Fruit fly (Drosophila melanogaster) whole organism, embryonic: ENCODE results near the gene CG9518.

ENCODE experiments used
- Bteb2 ChIP-seq: fragments of 200-800 bp; sonication (Bioruptor generic); optimal IDR thresholded peaks from 2 replicates; lab custom pipeline; 2016; ENCODE audit warnings: missing biosample characterization, missing genetic modification characterization
- C15 ChIP-seq: fragments of 200-800 bp; sonication (Bioruptor generic); IDR thresholded peaks from 3 replicates; pipeline ENCODE4 v1.3.6; 2022; ENCODE audit warnings: missing biosample characterization, missing genetic modification characterization
- CG10147 ChIP-seq: fragments of 200-800 bp; sonication (Bioruptor generic); optimal IDR thresholded peaks from 2 replicates; lab custom pipeline; 2019; ENCODE audit warnings: missing biosample characterization, mild to moderate bottlenecking, missing genetic modification characterization, moderate library complexity
- CG1602 ChIP-seq: fragments of 200-800 bp; sonication (Bioruptor generic); optimal IDR thresholded peaks from 3 replicates; lab custom pipeline; 2016; ENCODE audit warnings: missing biosample characterization, missing genetic modification characterization
- CG1603 ChIP-seq: fragments of 200-800 bp; sonication (Bioruptor generic); optimal IDR thresholded peaks from 2 replicates; lab custom pipeline; 2019; ENCODE audit warnings: missing biosample characterization, mild to moderate bottlenecking, missing genetic modification characterization, moderate library complexity
- CG16815 ChIP-seq: fragments of 200-800 bp; sonication (Bioruptor generic); optimal IDR thresholded peaks from 3 replicates; lab custom pipeline; 2017; ENCODE audit warnings: missing biosample characterization, mild to moderate bottlenecking, missing genetic modification characterization
- CG17186 ChIP-seq: fragments of 200-800 bp; sonication (Bioruptor generic); optimal IDR thresholded peaks from 3 replicates; lab custom pipeline; 2017; ENCODE audit warnings: missing biosample characterization, missing genetic modification reagents, missing genetic modification characterization
- CG17385 ChIP-seq: fragments of 200-800 bp; sonication (Bioruptor generic); optimal IDR thresholded peaks from 3 replicates; lab custom pipeline; 2018; ENCODE audit warnings: missing biosample characterization, mild to moderate bottlenecking, missing genetic modification characterization
- CG1792 ChIP-seq: fragments of 200-800 bp; sonication (Bioruptor generic); optimal IDR thresholded peaks from 2 replicates; lab custom pipeline; 2016; ENCODE audit warnings: missing biosample characterization, missing genetic modification characterization
- CG2116 ChIP-seq: fragments of 200-800 bp; sonication (Bioruptor generic); optimal IDR thresholded peaks from 3 replicates; lab custom pipeline; 2018; ENCODE audit warnings: missing biosample characterization, mild to moderate bottlenecking, missing genetic modification characterization
- CG2678 ChIP-seq: fragments of 200-800 bp; sonication (Bioruptor generic); optimal IDR thresholded peaks from 3 replicates; lab custom pipeline; 2019; ENCODE audit warnings: missing biosample characterization, mild to moderate bottlenecking, missing genetic modification characterization, moderate library complexity
- CG2875 ChIP-seq: fragments of 200-800 bp; sonication (Bioruptor generic); optimal IDR thresholded peaks from 2 replicates; lab custom pipeline; 2017; ENCODE audit warnings: missing biosample characterization, mild to moderate bottlenecking, missing genetic modification characterization, missing genetic modification reagents
- CG31224 ChIP-seq: fragments of 200-800 bp; sonication (Bioruptor generic); IDR thresholded peaks from 2 replicates; pipeline ENCODE4 v1.3.6; 2022; ENCODE audit warnings: missing biosample characterization, missing genetic modification characterization
- CG34376 ChIP-seq: fragments of 200-800 bp; sonication (Bioruptor generic); optimal IDR thresholded peaks from 2 replicates; lab custom pipeline; 2018; ENCODE audit warnings: missing biosample characterization, mild to moderate bottlenecking, missing genetic modification characterization
- CG42726 ChIP-seq: fragments of 200-800 bp; sonication (Bioruptor generic); IDR thresholded peaks from 2 replicates; pipeline ENCODE4 v1.3.6; 2022; ENCODE audit warnings: missing biosample characterization, missing genetic modification characterization; ENCODE audit not compliant: partially characterized antibody
- CG4424 ChIP-seq: fragments of 200-800 bp; sonication (Bioruptor generic); optimal IDR thresholded peaks from 3 replicates; lab custom pipeline; 2016; ENCODE audit warnings: missing biosample characterization, missing genetic modification characterization
- CG4730 ChIP-seq: fragments of 200-800 bp; sonication (Bioruptor generic); IDR thresholded peaks from 2 replicates; pipeline ENCODE4 v1.3.6; 2022; ENCODE audit warnings: missing biosample characterization, missing genetic modification characterization
- CG7556 ChIP-seq: fragments of 200-800 bp; sonication (Bioruptor generic); optimal IDR thresholded peaks from 2 replicates; lab custom pipeline; 2017; ENCODE audit warnings: missing biosample characterization, mild to moderate bottlenecking, missing genetic modification characterization
- CG7839 ChIP-seq: fragments of 200-800 bp; sonication (Bioruptor generic); optimal IDR thresholded peaks from 3 replicates; lab custom pipeline; 2018; ENCODE audit warnings: missing biosample characterization, mild to moderate bottlenecking, missing genetic modification characterization, moderate library complexity
- CG8290 ChIP-seq, 3 experiments: fragments of 200-800 bp; sonication (Bioruptor generic); optimal IDR thresholded peaks; 2 replicates each; lab custom pipeline; 2016 to 2019; ENCODE audit warnings: missing biosample characterization in 3 of 3, missing genetic modification characterization in 3 of 3, mild to moderate bottlenecking in 2 of 3, moderate library complexity in 1 of 3
- CG8388 ChIP-seq: fragments of 200-800 bp; sonication (Bioruptor generic); optimal IDR thresholded peaks from 2 replicates; lab custom pipeline; 2019; ENCODE audit warnings: missing biosample characterization, mild to moderate bottlenecking, missing genetic modification characterization, moderate library complexity
- CG8765 ChIP-seq: fragments of 200-800 bp; sonication (Bioruptor generic); IDR thresholded peaks from 2 replicates; pipeline ENCODE4 v1.3.6; 2022; ENCODE audit warnings: missing biosample characterization, missing genetic modification characterization
- CG8924 ChIP-seq: fragments of 200-800 bp; optimal IDR thresholded peaks from 3 replicates; lab custom pipeline; 2019; ENCODE audit warnings: missing biosample characterization, mild to moderate bottlenecking, missing genetic modification characterization, moderate library complexity
- CG9609 ChIP-seq: fragments of 200-800 bp; sonication (Bioruptor generic); optimal IDR thresholded peaks from 3 replicates; lab custom pipeline; 2016; ENCODE audit warnings: missing biosample characterization, missing genetic modification characterization
- Doc3 ChIP-seq: fragments of 200-800 bp; sonication (Bioruptor generic); IDR thresholded peaks from 3 replicates; pipeline ENCODE4 v1.3.6; 2022; ENCODE audit warnings: missing biosample characterization, missing genetic modification characterization; ENCODE audit not compliant: partially characterized antibody
- Hr51 ChIP-seq, 2 experiments: fragments of 200-800 bp; sonication (Bioruptor generic); optimal IDR thresholded peaks; 2 replicates in 1 of 2; 3 replicates in 1 of 2; lab custom pipeline; 2016 to 2018; ENCODE audit warnings: missing biosample characterization in 2 of 2, missing genetic modification characterization in 2 of 2, mild to moderate bottlenecking in 1 of 2, moderate library complexity in 1 of 2
- Oli ChIP-seq: fragments of 200-800 bp; sonication (Bioruptor generic); optimal IDR thresholded peaks from 2 replicates; lab custom pipeline; 2018; ENCODE audit warnings: missing biosample characterization, mild to moderate bottlenecking, missing genetic modification characterization, moderate library complexity
- Opbp ChIP-seq: fragments of 200-800 bp; sonication (Bioruptor generic); IDR thresholded peaks from 3 replicates; pipeline ENCODE4 v1.3.6; 2022; ENCODE audit warnings: missing biosample characterization, missing genetic modification characterization; ENCODE audit not compliant: partially characterized antibody
- TFAM ChIP-seq: fragments of 200-800 bp; sonication (Bioruptor generic); optimal IDR thresholded peaks from 2 replicates; lab custom pipeline; 2017; ENCODE audit warnings: missing biosample characterization, missing genetic modification characterization, inconsistent platforms
- bigmax ChIP-seq: fragments of 200-800 bp; sonication (Bioruptor generic); optimal IDR thresholded peaks from 2 replicates; lab custom pipeline; 2018; ENCODE audit warnings: missing biosample characterization, mild to moderate bottlenecking, missing genetic modification characterization
- cwo ChIP-seq: fragments of 200-800 bp; sonication (Bioruptor generic); optimal IDR thresholded peaks from 3 replicates; lab custom pipeline; 2017; ENCODE audit warnings: missing biosample characterization, missing genetic modification characterization, mild to moderate bottlenecking, moderate library complexity, missing genetic modification reagents
- dati ChIP-seq: fragments of 200-800 bp; sonication (Bioruptor generic); IDR thresholded peaks from 2 replicates; pipeline ENCODE4 v1.3.6; 2022; ENCODE audit warnings: missing biosample characterization, missing genetic modification characterization
- dimm ChIP-seq: fragments of 200-800 bp; sonication (Bioruptor generic); IDR thresholded peaks from 2 replicates; pipeline ENCODE4 v1.3.6; 2022; ENCODE audit warnings: missing biosample characterization, missing genetic modification characterization
- eve ChIP-seq, 2 experiments: fragments of >200 bp; optimal IDR thresholded peaks; 2 replicates each; lab custom pipeline; 2017; ENCODE audit warnings: missing biosample characterization in 2 of 2, missing genetic modification characterization in 2 of 2
- gem ChIP-seq: fragments of 200-800 bp; sonication (Bioruptor generic); optimal IDR thresholded peaks from 2 replicates; lab custom pipeline; 2019; ENCODE audit warnings: missing biosample characterization, mild to moderate bottlenecking, missing genetic modification characterization, moderate library complexity
- gsb-n ChIP-seq: fragments of 200-800 bp; sonication (Bioruptor generic); optimal IDR thresholded peaks from 3 replicates; lab custom pipeline; 2018; ENCODE audit warnings: missing biosample characterization, mild to moderate bottlenecking, missing genetic modification characterization
- h ChIP-seq: fragments of >200 bp; optimal IDR thresholded peaks from 2 replicates; lab custom pipeline; 2017
- her ChIP-seq: fragments of 200-800 bp; sonication (Bioruptor generic); optimal IDR thresholded peaks from 2 replicates; lab custom pipeline; 2016; ENCODE audit warnings: missing biosample characterization, missing genetic modification characterization
- insv ChIP-seq, 2 experiments: fragments of 200-800 bp; sonication (Bioruptor generic); optimal IDR thresholded peaks; 3 replicates each; lab custom pipeline; 2016 to 2018; ENCODE audit warnings: missing biosample characterization in 2 of 2, missing genetic modification characterization in 2 of 2
- jing ChIP-seq: fragments of 200-800 bp; sonication (Bioruptor generic); optimal IDR thresholded peaks from 2 replicates; lab custom pipeline; 2018; ENCODE audit warnings: missing biosample characterization, mild to moderate bottlenecking, missing genetic modification characterization
- lab ChIP-seq: fragments of 200-800 bp; sonication (Bioruptor generic); optimal IDR thresholded peaks from 3 replicates; lab custom pipeline; 2017; ENCODE audit warnings: missing biosample characterization, missing genetic modification characterization, mild to moderate bottlenecking, moderate library complexity, missing genetic modification reagents
- lmd ChIP-seq: fragments of 200-800 bp; sonication (Bioruptor generic); IDR thresholded peaks from 2 replicates; pipeline ENCODE4 v1.3.6; 2022; ENCODE audit warnings: missing biosample characterization, missing genetic modification characterization
- maf-S ChIP-seq: fragments of 200-800 bp; sonication (Bioruptor generic); optimal IDR thresholded peaks from 2 replicates; lab custom pipeline; 2016; ENCODE audit warnings: missing biosample characterization, missing genetic modification characterization
- org-1 ChIP-seq: fragments of 200-800 bp; sonication (Bioruptor generic); optimal IDR thresholded peaks from 2 replicates; lab custom pipeline; 2017; ENCODE audit warnings: missing biosample characterization, missing genetic modification characterization
- pzg ChIP-seq: fragments of 200-800 bp; sonication (Bioruptor generic); optimal IDR thresholded peaks from 3 replicates; lab custom pipeline; 2018; ENCODE audit warnings: missing biosample characterization, mild to moderate bottlenecking, missing genetic modification characterization, moderate library complexity
- repo ChIP-seq: fragments of 200-800 bp; sonication (Bioruptor generic); optimal IDR thresholded peaks from 2 replicates; lab custom pipeline; 2016; ENCODE audit warnings: missing biosample characterization, missing genetic modification characterization
- ro ChIP-seq: fragments of 200-800 bp; sonication (Bioruptor generic); IDR thresholded peaks from 2 replicates; pipeline ENCODE4 v1.3.6; 2022; ENCODE audit warnings: missing biosample characterization, missing genetic modification characterization
- sim ChIP-seq: fragments of 200-800 bp; sonication (Bioruptor generic); IDR thresholded peaks from 2 replicates; pipeline ENCODE4 v1.3.6; 2022; ENCODE audit warnings: missing biosample characterization, missing genetic modification characterization
- sr ChIP-seq: fragments of 200-800 bp; sonication (Bioruptor generic); IDR thresholded peaks from 3 replicates; pipeline ENCODE4 v1.3.6; 2022; ENCODE audit warnings: missing biosample characterization, missing genetic modification characterization
- tup ChIP-seq: fragments of 200-800 bp; sonication (Bioruptor generic); optimal IDR thresholded peaks from 2 replicates; lab custom pipeline; 2016; ENCODE audit warnings: missing biosample characterization, mild to moderate bottlenecking, missing genetic modification characterization, moderate library complexity

CG9518 gene

dm6 chrX:14840417-14840872, 30.5 kb downstream of the CG9518 start:
- no peak for TF ChIP-seq Doc3 (GFP tag; lab: Robert Waterston, UW)
- peak; percentile 55 for TF ChIP-seq Oli
- no peak for TF ChIP-seq CG31224
- no peak for TF ChIP-seq CG17186 (GFP tag; lab: Kevin White, UChicago)
- no peak for TF ChIP-seq CG34376 (GFP tag; lab: Kevin White, UChicago)
- no peak for TF ChIP-seq CG1603 (tag; lab: Kevin White, UChicago)
- TF ChIP-seq insv (GFP tag; optimal IDR thresholded peaks at IDR 0.05; lab: Kevin White, UChicago): no peak
- TF ChIP-seq CG2678: peak; percentile 71
- peak; percentile 74 for TF ChIP-seq CG7839
- TF ChIP-seq maf-S (GFP tag; lab: Kevin White, UChicago): no peak
- peak; percentile 43 for TF ChIP-seq CG8388 (GFP tag; lab: Kevin White, UChicago)
- TF ChIP-seq CG8290 (GFP tag; optimal IDR thresholded peaks at IDR 0.05; lab: Kevin White, UChicago): no peak
- TF ChIP-seq CG8290 (tag; optimal IDR thresholded peaks at IDR 0.05; lab: Kevin White, UChicago): no peak
- TF ChIP-seq CG1792 (GFP tag; lab: Kevin White, UChicago): no peak
- no peak for TF ChIP-seq pzg
- no peak for TF ChIP-seq repo (GFP tag; lab: Kevin White, UChicago)
- peak; percentile 70 for TF ChIP-seq gsb-n (tag; lab: Kevin White, UChicago)
- peak in 1 of 2 experiments; percentile 65 for TF ChIP-seq Hr51 (GFP tag; optimal IDR thresholded peaks at IDR 0.05; lab: Kevin White, UChicago)
- no peak for TF ChIP-seq sr (GFP tag; lab: Robert Waterston, UW)
- TF ChIP-seq CG16815: no peak
- TF ChIP-seq dati (GFP tag; lab: Robert Waterston, UW): no peak
- no peak for TF ChIP-seq sim
- no peak for TF ChIP-seq CG9609 (GFP tag; lab: Kevin White, UChicago)
- TF ChIP-seq CG4730: no peak
- TF ChIP-seq CG17385 (GFP tag; lab: Kevin White, UChicago): peak; percentile 26
- TF ChIP-seq org-1 (GFP tag; lab: Kevin White, UChicago): no peak
- no peak for TF ChIP-seq CG42726 (GFP tag; lab: Robert Waterston, UW)
- TF ChIP-seq TFAM: no peak
- no peak for TF ChIP-seq Opbp (GFP tag; lab: Robert Waterston, UW)
- TF ChIP-seq tup (GFP tag; lab: Kevin White, UChicago): no peak
- peak; percentile 26 for TF ChIP-seq cwo
- no peak for TF ChIP-seq CG8765 (GFP tag; lab: Robert Waterston, UW)
- TF ChIP-seq CG7556: peak; percentile 56
- TF ChIP-seq CG4424: peak; percentile 29
- TF ChIP-seq Bteb2: no peak
- peak; percentile 81 for TF ChIP-seq gem (tag; lab: Kevin White, UChicago)
- peak; percentile 16 for TF ChIP-seq CG1602
- TF ChIP-seq CG2116 (GFP tag; lab: Kevin White, UChicago): no peak
- TF ChIP-seq C15 (GFP tag; lab: Robert Waterston, UW): no peak
- TF ChIP-seq CG10147: peak; percentile 28
- TF ChIP-seq eve (GFP tag; optimal IDR thresholded peaks at IDR 0.05; lab: Kevin White, UChicago): no peak
- TF ChIP-seq ro: no peak
- peak; percentile 35 for TF ChIP-seq CG8924 (tag; lab: Kevin White, UChicago)
- no peak for TF ChIP-seq jing (GFP tag; lab: Kevin White, UChicago)
- 0 out of 2 replicates have a peak, but pooled peaks have one; percentile 18 for TF ChIP-seq dimm (GFP tag; lab: Robert Waterston, UW)
- no peak for TF ChIP-seq CG2875
- no peak for TF ChIP-seq bigmax
- peak; percentile 47; the same call in 1 of the 2 replicates for TF ChIP-seq lmd (GFP tag; lab: Robert Waterston, UW)
- TF ChIP-seq her (GFP tag; lab: Kevin White, UChicago): no peak
- TF ChIP-seq h: no peak
- peak; percentile 42 for TF ChIP-seq lab
